Worm (Caenorhabditis elegans): ENCODE results near the gene F16G10.10.

- no peak for TF ChIP-seq flt-1 (GFP tag; IDR thresholded peaks at IDR 0.05)
- no peak for TF ChIP-seq med-1 (GFP tag; optimal IDR thresholded peaks at IDR 0.05; ENCODE audit: insufficient read depth)
- no peak for TF ChIP-seq cog-1 (tag; optimal IDR thresholded peaks at IDR 0.05)
- no peak for TF ChIP-seq ref-1 (GFP tag; conservative IDR thresholded peaks at IDR 0.05)
These were observed 12.2 kb downstream of the F16G10.10 start for ce11 chrII:2378465-2379009.

All from whole organism, midembryonic.